Fruit fly (Drosophila melanogaster) whole organism, pupa: ENCODE data around the gene slam.

Source experiments
- CG10348 ChIP-seq: fragments of 200-800 bp; sonication (Bioruptor generic); IDR thresholded peaks from 2 replicates; pipeline ENCODE4 v1.3.6; 2022; ENCODE audit warnings: missing biosample characterization, missing genetic modification characterization
- CG12605 ChIP-seq: fragments of 200-800 bp; sonication (Bioruptor generic); IDR thresholded peaks from 2 replicates; pipeline ENCODE4 v1.3.6; 2022; ENCODE audit warnings: missing biosample characterization, missing genetic modification characterization
- CG9948 ChIP-seq: fragments of 200-800 bp; sonication (Bioruptor generic); optimal IDR thresholded peaks from 2 replicates; lab custom pipeline; 2018; ENCODE audit warnings: missing biosample characterization, mild to moderate bottlenecking, missing genetic modification characterization, moderate library complexity
- gl ChIP-seq: fragments of 200-800 bp; sonication (Bioruptor generic); optimal IDR thresholded peaks from 2 replicates; lab custom pipeline; 2018; ENCODE audit warnings: missing biosample characterization, mild to moderate bottlenecking, missing genetic modification characterization

DNA sequence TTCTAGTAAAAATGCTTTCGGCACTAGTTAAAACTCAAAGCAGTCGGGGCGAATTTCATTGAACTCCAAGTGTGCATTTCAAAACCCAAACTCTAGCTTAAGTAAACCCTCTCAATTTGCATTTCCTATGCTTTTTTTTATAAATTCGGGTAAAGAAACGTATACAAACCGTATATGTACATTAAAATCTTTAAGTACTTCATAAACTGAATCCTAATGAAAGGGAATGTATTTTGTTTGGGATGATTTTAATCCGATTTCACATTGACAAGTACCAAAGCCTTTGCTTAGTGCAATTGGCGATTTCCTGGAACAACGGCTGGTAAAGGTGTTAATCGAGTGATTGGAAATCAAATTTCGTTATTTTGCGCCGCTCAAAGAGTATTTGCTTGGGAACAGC lies 30.9 kb upstream of the slam start:
- TF ChIP-seq CG12605 (GFP tag; lab: Robert Waterston, UW) (no peak), CG9948 (no peak), gl (no peak), CG10348 (no peak)
